Fruit fly (Drosophila melanogaster) whole organism, embryonic: ENCODE measurements around the gene soti.

Experiments used
- Awh ChIP-seq: fragments of 200-800 bp; sonication (Bioruptor generic); IDR thresholded peaks from 2 replicates; pipeline ENCODE4, ENCODE4 v1.3.6; 2022; ENCODE audit warnings: missing biosample characterization, missing genetic modification characterization
- B-H2 ChIP-seq: fragments of 200-800 bp; sonication (Bioruptor generic); optimal IDR thresholded peaks from 2 replicates; lab custom pipeline; 2018; ENCODE audit warnings: missing biosample characterization, mild to moderate bottlenecking, missing genetic modification characterization
- CG10209 ChIP-seq: fragments of 200-800 bp; sonication (Bioruptor generic); optimal IDR thresholded peaks from 3 replicates; lab custom pipeline; 2017; ENCODE audit warnings: missing biosample characterization, mild to moderate bottlenecking, missing genetic modification characterization, missing genetic modification reagents
- CG11504 ChIP-seq: fragments of 200-800 bp; sonication (Bioruptor generic); optimal IDR thresholded peaks from 3 replicates; lab custom pipeline; 2019; ENCODE audit warnings: missing biosample characterization, mild to moderate bottlenecking, missing genetic modification characterization, moderate library complexity
- CG14965 ChIP-seq: fragments of 200-800 bp; sonication (Bioruptor generic); optimal IDR thresholded peaks from 2 replicates; lab custom pipeline; 2016; ENCODE audit warnings: missing biosample characterization, missing genetic modification characterization, borderline replicate concordance
- CG15011 ChIP-seq: fragments of 200-800 bp; sonication (Bioruptor generic); optimal IDR thresholded peaks from 3 replicates; lab custom pipeline; 2018; ENCODE audit warnings: missing biosample characterization, mild to moderate bottlenecking, missing genetic modification characterization
- CG15696 ChIP-seq: fragments of 200-800 bp; sonication (Bioruptor generic); optimal IDR thresholded peaks from 2 replicates; lab custom pipeline; 2019; ENCODE audit warnings: missing biosample characterization, mild to moderate bottlenecking, missing genetic modification characterization, moderate library complexity
- CG1602 ChIP-seq: fragments of 200-800 bp; sonication (Bioruptor generic); optimal IDR thresholded peaks from 3 replicates; lab custom pipeline; 2016; ENCODE audit warnings: missing biosample characterization, missing genetic modification characterization
- CG17186 ChIP-seq: fragments of 200-800 bp; sonication (Bioruptor generic); optimal IDR thresholded peaks from 3 replicates; lab custom pipeline; 2017; ENCODE audit warnings: missing biosample characterization, missing genetic modification reagents, missing genetic modification characterization
- CG17361 ChIP-seq: fragments of 200-800 bp; sonication (Bioruptor generic); IDR thresholded peaks from 3 replicates; pipeline ENCODE4 v1.3.6; 2022; ENCODE audit warnings: missing biosample characterization, missing genetic modification characterization
- CG18619 ChIP-seq: fragments of 200-800 bp; sonication (Bioruptor generic); optimal IDR thresholded peaks from 3 replicates; lab custom pipeline; 2017; ENCODE audit warnings: missing biosample characterization, mild to moderate bottlenecking, missing genetic modification characterization
- CG34224 ChIP-seq: fragments of 200-800 bp; sonication (Bioruptor generic); IDR thresholded peaks from 3 replicates; pipeline ENCODE4 v1.3.6; 2022; ENCODE audit warnings: missing biosample characterization, missing genetic modification characterization; ENCODE audit not compliant: partially characterized antibody
- CG3726 ChIP-seq: fragments of 200-800 bp; sonication (Bioruptor generic); IDR thresholded peaks from 3 replicates; pipeline ENCODE4, ENCODE4 v1.3.6; 2022; ENCODE audit warnings: missing biosample characterization, missing genetic modification characterization
- CG5245 ChIP-seq: fragments of 200-800 bp; sonication (Bioruptor generic); optimal IDR thresholded peaks from 3 replicates; lab custom pipeline; 2016; ENCODE audit warnings: missing biosample characterization, missing genetic modification characterization
- CG8388 ChIP-seq: fragments of 200-800 bp; sonication (Bioruptor generic); optimal IDR thresholded peaks from 2 replicates; lab custom pipeline; 2019; ENCODE audit warnings: missing biosample characterization, mild to moderate bottlenecking, missing genetic modification characterization, moderate library complexity
- CG9215 ChIP-seq: fragments of 200-800 bp; sonication (Bioruptor generic); IDR thresholded peaks from 2 replicates; pipeline ENCODE4 v1.3.6; 2022; ENCODE audit warnings: missing biosample characterization, missing genetic modification characterization
- CG9876 ChIP-seq: fragments of 200-800 bp; sonication (Bioruptor generic); optimal IDR thresholded peaks from 2 replicates; lab custom pipeline; 2016; ENCODE audit warnings: missing biosample characterization, missing genetic modification characterization
- CoRest ChIP-seq: fragments of 200-800 bp; sonication (Bioruptor generic); optimal IDR thresholded peaks from 3 replicates; lab custom pipeline; 2018; ENCODE audit warnings: missing biosample characterization, mild to moderate bottlenecking, missing genetic modification characterization, moderate library complexity
- Hr39 ChIP-seq: fragments of >200 bp; optimal IDR thresholded peaks from 2 replicates; lab custom pipeline; 2017
- Hr78 ChIP-seq, 2 experiments: fragments of 200-800 bp in 1 of 2; fragments of >200 bp in 1 of 2; sonication (Bioruptor generic) in 1 of 2; optimal IDR thresholded peaks; 2 replicates each; lab custom pipeline; 2017 to 2019; ENCODE audit warnings: missing biosample characterization in 2 of 2, missing genetic modification characterization in 2 of 2, mild to moderate bottlenecking in 1 of 2, moderate library complexity in 1 of 2
- Lim3 ChIP-seq: fragments of 200-800 bp; sonication (Bioruptor generic); IDR thresholded peaks from 2 replicates; pipeline ENCODE4 v1.3.6; 2022; ENCODE audit warnings: missing biosample characterization, missing genetic modification characterization
- NC2β ChIP-seq: fragments of 200-800 bp; sonication (Bioruptor generic); optimal IDR thresholded peaks from 2 replicates; lab custom pipeline; 2016; ENCODE audit warnings: missing biosample characterization, missing genetic modification characterization
- Oli ChIP-seq: fragments of 200-800 bp; sonication (Bioruptor generic); optimal IDR thresholded peaks from 2 replicates; lab custom pipeline; 2018; ENCODE audit warnings: missing biosample characterization, mild to moderate bottlenecking, missing genetic modification characterization, moderate library complexity
- Ravus ChIP-seq: fragments of 200-800 bp; sonication (Bioruptor generic); IDR thresholded peaks from 2 replicates; pipeline ENCODE4 v1.3.6; 2022; ENCODE audit warnings: missing biosample characterization, missing genetic modification characterization
- Side ChIP-seq: fragments of 200-800 bp; sonication (Bioruptor generic); optimal IDR thresholded peaks from 2 replicates; lab custom pipeline; 2016; ENCODE audit warnings: missing biosample characterization, missing genetic modification characterization
- Six4 ChIP-seq: fragments of 200-800 bp; sonication (Bioruptor generic); optimal IDR thresholded peaks from 2 replicates; lab custom pipeline; 2016; ENCODE audit warnings: missing biosample characterization, missing genetic modification characterization
- Xbp1 ChIP-seq: fragments of 200-800 bp; sonication (Bioruptor generic); optimal IDR thresholded peaks from 3 replicates; lab custom pipeline; 2016; ENCODE audit warnings: missing biosample characterization, mild to moderate bottlenecking, missing genetic modification characterization
- bowl ChIP-seq: fragments of 200-800 bp; sonication (Bioruptor generic); IDR thresholded peaks from 2 replicates; pipeline ENCODE4 v1.3.6; 2022; ENCODE audit warnings: missing biosample characterization, missing genetic modification characterization
- caup ChIP-seq: fragments of 200-800 bp; sonication (Bioruptor generic); optimal IDR thresholded peaks from 3 replicates; lab custom pipeline; 2017; ENCODE audit warnings: missing biosample characterization, mild to moderate bottlenecking, missing genetic modification characterization, moderate library complexity; ENCODE audit not compliant: severe bottlenecking
- dm ChIP-seq: fragments of 200-800 bp; sonication (Bioruptor generic); optimal IDR thresholded peaks from 3 replicates; lab custom pipeline; 2016; ENCODE audit warnings: missing biosample characterization, missing genetic modification characterization
- fru ChIP-seq: fragments of >200 bp; optimal IDR thresholded peaks from 2 replicates; lab custom pipeline; 2017
- grau ChIP-seq: fragments of 200-800 bp; optimal IDR thresholded peaks from 3 replicates; lab custom pipeline; 2019; ENCODE audit warnings: missing biosample characterization, mild to moderate bottlenecking, missing genetic modification characterization, moderate library complexity
- hbn ChIP-seq: fragments of 200-800 bp; sonication (Bioruptor generic); IDR thresholded peaks from 2 replicates; pipeline ENCODE4 v1.3.6; 2022; ENCODE audit warnings: missing biosample characterization, missing genetic modification characterization; ENCODE audit not compliant: partially characterized antibody
- hkb ChIP-seq, 2 experiments: fragments of 200-800 bp in 1 of 2; fragments of >200 bp in 1 of 2; sonication (Bioruptor generic) in 1 of 2; IDR thresholded peaks in 1 of 2; optimal IDR thresholded peaks in 1 of 2; 2 replicates each; pipeline versions ENCODE4 v1.3.6 to Lab custom; 2017 to 2022; ENCODE audit warnings: missing biosample characterization in 1 of 2, missing genetic modification characterization in 1 of 2
- ind ChIP-seq: fragments of 200-800 bp; sonication (Bioruptor generic); optimal IDR thresholded peaks from 3 replicates; lab custom pipeline; 2016; ENCODE audit warnings: missing biosample characterization, missing genetic modification characterization
- jigr1 ChIP-seq: fragments of 200-800 bp; sonication (Bioruptor generic); IDR thresholded peaks from 3 replicates; pipeline ENCODE4 v1.3.6; 2022; ENCODE audit warnings: missing biosample characterization, missing genetic modification characterization
- kay ChIP-seq: fragments of 200-800 bp; sonication (Bioruptor generic); optimal IDR thresholded peaks from 2 replicates; lab custom pipeline; 2016; ENCODE audit warnings: missing biosample characterization, missing genetic modification characterization
- lov ChIP-seq, 2 experiments: fragments of 200-800 bp in 1 of 2; fragments of >200 bp in 1 of 2; sonication (Bioruptor generic) in 1 of 2; IDR thresholded peaks in 1 of 2; optimal IDR thresholded peaks in 1 of 2; 2 replicates in 1 of 2; 3 replicates in 1 of 2; pipeline versions ENCODE4 v1.3.6 to Lab custom; 2017 to 2022; ENCODE audit warnings: missing biosample characterization in 1 of 2, missing genetic modification characterization in 1 of 2
- nom ChIP-seq: fragments of 200-800 bp; sonication (Bioruptor generic); optimal IDR thresholded peaks from 2 replicates; lab custom pipeline; 2017; ENCODE audit warnings: missing biosample characterization, missing genetic modification characterization, mild to moderate bottlenecking, moderate library complexity, missing genetic modification reagents
- p53 ChIP-seq: fragments of 200-800 bp; sonication (Bioruptor generic); optimal IDR thresholded peaks from 2 replicates; lab custom pipeline; 2016; ENCODE audit warnings: missing biosample characterization, missing genetic modification characterization
- pb ChIP-seq: fragments of 200-800 bp; sonication (Bioruptor generic); optimal IDR thresholded peaks from 3 replicates; lab custom pipeline; 2016; ENCODE audit warnings: missing biosample characterization, missing genetic modification characterization
- peb ChIP-seq: fragments of 200-800 bp; sonication (Bioruptor generic); IDR thresholded peaks from 2 replicates; pipeline ENCODE4 v1.3.6; 2022; ENCODE audit warnings: missing biosample characterization, missing genetic modification characterization
- row ChIP-seq: fragments of 200-800 bp; sonication (Bioruptor generic); IDR thresholded peaks from 3 replicates; pipeline ENCODE4 v1.3.6; 2022; ENCODE audit warnings: missing biosample characterization, missing genetic modification characterization
- scrt ChIP-seq: fragments of 200-800 bp; sonication (Bioruptor generic); optimal IDR thresholded peaks from 2 replicates; lab custom pipeline; 2018; ENCODE audit warnings: missing biosample characterization, mild to moderate bottlenecking, missing genetic modification characterization, moderate library complexity
- toy ChIP-seq: fragments of 200-800 bp; sonication (Bioruptor generic); IDR thresholded peaks from 2 replicates; pipeline ENCODE4 v1.3.6; 2022; ENCODE audit warnings: missing biosample characterization, missing genetic modification characterization
- vfl ChIP-seq: fragments of 200-800 bp; sonication (Bioruptor generic); optimal IDR thresholded peaks from 2 replicates; lab custom pipeline; 2016; ENCODE audit warnings: missing biosample characterization, missing genetic modification characterization
- wor ChIP-seq: fragments of 200-800 bp; sonication (Bioruptor generic); IDR thresholded peaks from 2 replicates; pipeline ENCODE4 v1.3.6; 2022; ENCODE audit warnings: missing biosample characterization, missing genetic modification characterization
- zen ChIP-seq: fragments of 200-800 bp; sonication (Bioruptor generic); optimal IDR thresholded peaks from 3 replicates; lab custom pipeline; 2018; ENCODE audit warnings: missing biosample characterization, mild to moderate bottlenecking, missing genetic modification characterization, moderate library complexity
- zen2 ChIP-seq: fragments of 200-800 bp; sonication (Bioruptor generic); IDR thresholded peaks from 3 replicates; pipeline ENCODE4 v1.3.6; 2022; ENCODE audit warnings: missing biosample characterization, missing genetic modification characterization; ENCODE audit not compliant: partially characterized antibody

Gene soti

dm6 chr3R:14413406-14414043 is 32.0 kb upstream of the soti start (continued):
- no peak for TF ChIP-seq vfl (GFP tag; lab: Kevin White, UChicago)
- peak; percentile 26 for TF ChIP-seq CoRest
- TF ChIP-seq CG17361 (GFP tag; lab: Robert Waterston, UW) = peak; percentile 48; the same call in 1 of the 3 replicates
- no peak for TF ChIP-seq B-H2
- TF ChIP-seq CG5245 = peak; percentile 68
- no peak for TF ChIP-seq kay (GFP tag; lab: Kevin White, UChicago)
- no peak for TF ChIP-seq hbn (GFP tag; lab: Robert Waterston, UW)
- TF ChIP-seq zen (tag; lab: Kevin White, UChicago) = no peak
- TF ChIP-seq Hr78 (GFP tag; optimal IDR thresholded peaks at IDR 0.05; lab: Kevin White, UChicago) = no peak
- peak; percentile 51 for TF ChIP-seq row
- peak; percentile 11 for TF ChIP-seq CG9876 (GFP tag; lab: Kevin White, UChicago)
- TF ChIP-seq CG14965 = peak; percentile 3
- peak; percentile 46 for TF ChIP-seq ind (GFP tag; lab: Kevin White, UChicago)
- TF ChIP-seq Awh (GFP tag; lab: Robert Waterston, UW) = peak; percentile 74; the same call in 1 of the 2 replicates
- TF ChIP-seq Oli (tag; lab: Kevin White, UChicago) = peak; percentile 49
- peak; percentile 26; the same call in 1 of the 2 replicates for TF ChIP-seq Lim3 (GFP tag; lab: Robert Waterston, UW)
- TF ChIP-seq Six4 (GFP tag; lab: Kevin White, UChicago) = peak; percentile 60
- TF ChIP-seq CG15696 (tag; lab: Kevin White, UChicago) = no peak
- no peak for TF ChIP-seq fru (lab: Kevin White, UChicago)
- peak; percentile 44; the same call in 1 of the 3 replicates for TF ChIP-seq jigr1
- peak; percentile 41 for TF ChIP-seq CG1602 (GFP tag; lab: Kevin White, UChicago)
- peak; percentile 21 for TF ChIP-seq Side (GFP tag; lab: Kevin White, UChicago)
- TF ChIP-seq bowl (GFP tag; lab: Robert Waterston, UW) = no peak
- peak; percentile 64 for TF ChIP-seq wor
- TF ChIP-seq CG15011 = no peak
- peak; percentile 0 for TF ChIP-seq CG17186
- TF ChIP-seq CG9215 (GFP tag; lab: Robert Waterston, UW) = no peak
- no peak for TF ChIP-seq zen2 (GFP tag; lab: Robert Waterston, UW)
- peak; percentile 21 for TF ChIP-seq CG10209 (GFP tag; lab: Kevin White, UChicago)
- no peak for TF ChIP-seq lov (optimal IDR thresholded peaks at IDR 0.05; lab: Kevin White, UChicago)
- no peak for TF ChIP-seq lov (GFP tag; IDR thresholded peaks at IDR 0.05; lab: Robert Waterston, UW)
- TF ChIP-seq peb (GFP tag; lab: Robert Waterston, UW) = peak; percentile 38; the same call in 1 of the 2 replicates
- peak; percentile 67 for TF ChIP-seq CG8388 (GFP tag; lab: Kevin White, UChicago)
- peak; percentile 38 for TF ChIP-seq grau (tag; lab: Kevin White, UChicago)
- no peak for TF ChIP-seq Ravus (GFP tag; lab: Robert Waterston, UW)
- no peak for TF ChIP-seq dm (GFP tag; lab: Kevin White, UChicago)
- no peak for TF ChIP-seq caup (GFP tag; lab: Kevin White, UChicago)
- TF ChIP-seq toy = no peak
- TF ChIP-seq Xbp1 (GFP tag; lab: Kevin White, UChicago) = peak; percentile 72
- no peak for TF ChIP-seq scrt (GFP tag; lab: Kevin White, UChicago)
- TF ChIP-seq NC2β (GFP tag; lab: Kevin White, UChicago) = peak; percentile 46
- TF ChIP-seq Hr39 (lab: Kevin White, UChicago) = no peak
- peak; percentile 88 for TF ChIP-seq nom (GFP tag; lab: Kevin White, UChicago)
- TF ChIP-seq CG34224 = no peak
- TF ChIP-seq pb (GFP tag; lab: Kevin White, UChicago) = peak; percentile 16
- TF ChIP-seq CG18619 (GFP tag; lab: Kevin White, UChicago) = no peak
- TF ChIP-seq CG11504 (tag; lab: Kevin White, UChicago) = peak; percentile 68
- TF ChIP-seq p53 = no peak
- no peak for TF ChIP-seq hkb (optimal IDR thresholded peaks at IDR 0.05; lab: Kevin White, UChicago)
- peak; percentile 50 for TF ChIP-seq hkb (GFP tag; IDR thresholded peaks at IDR 0.05; lab: Robert Waterston, UW)
- peak; percentile 54; the same call in 1 of the 3 replicates for TF ChIP-seq CG3726 (GFP tag; lab: Robert Waterston, UW)
